Worm (Caenorhabditis elegans) whole organism, L2 larva: Measurements from ENCODE around the gene sem-5.

ENCODE experiments used
- C34F6.9 ChIP-seq: fragments of 150-350 bp; optimal IDR thresholded peaks from 2 replicates; lab custom pipeline; 2014; ENCODE audit warnings: missing biosample characterization, missing genetic modification characterization
- R02D3.7 ChIP-seq: fragments of 150-350 bp; optimal IDR thresholded peaks from 2 replicates; lab custom pipeline; 2014; ENCODE audit warnings: missing biosample characterization, missing genetic modification characterization
- Y55F3AM.14 ChIP-seq: fragments of 200-800 bp; sonication (Bioruptor generic); optimal IDR thresholded peaks from 2 replicates; lab custom pipeline; 2018; ENCODE audit warnings: mild to moderate bottlenecking, missing genetic modification characterization, missing compliant biosample characterization
- alr-1 ChIP-seq: fragments of 150-350 bp; optimal IDR thresholded peaks from 2 replicates; lab custom pipeline; 2014; ENCODE audit warnings: missing biosample characterization, missing genetic modification characterization
- aly-2 ChIP-seq: fragments of 150-350 bp; optimal IDR thresholded peaks from 2 replicates; lab custom pipeline; 2014; ENCODE audit warnings: missing biosample characterization, missing genetic modification characterization
- ama-1 ChIP-seq: fragments of 150-350 bp; optimal IDR thresholded peaks from 2 replicates; lab custom pipeline; 2018; ENCODE audit warnings: inconsistent platforms
- ceh-82 ChIP-seq: fragments of 150-350 bp; optimal IDR thresholded peaks from 2 replicates; lab custom pipeline; 2014; ENCODE audit warnings: missing biosample characterization, missing genetic modification characterization
- crh-2 ChIP-seq: sonication (generic microtip); optimal IDR thresholded peaks from 2 replicates; lab custom pipeline; 2017; ENCODE audit warnings: missing biosample characterization, missing genetic modification characterization
- egl-27 ChIP-seq: sonication (generic microtip); optimal IDR thresholded peaks from 3 replicates; lab custom pipeline; 2017; ENCODE audit warnings: missing biosample characterization, missing genetic modification reagents, missing genetic modification characterization
- fos-1 ChIP-seq: fragments of 150-350 bp; optimal IDR thresholded peaks from 2 replicates; lab custom pipeline; 2014; ENCODE audit warnings: missing biosample characterization, missing genetic modification characterization
- gmeb-1 ChIP-seq: fragments of 150-350 bp; optimal IDR thresholded peaks from 2 replicates; lab custom pipeline; 2014; ENCODE audit warnings: missing biosample characterization, missing genetic modification characterization
- lin-11 ChIP-seq: fragments of 150-350 bp; sonication (generic microtip); optimal IDR thresholded peaks from 2 replicates; lab custom pipeline; 2014; ENCODE audit warnings: missing biosample characterization, missing genetic modification characterization, inconsistent platforms, mixed read lengths
- lin-39 ChIP-seq: fragments of 150-350 bp; optimal IDR thresholded peaks from 2 replicates; lab custom pipeline; 2014; ENCODE audit warnings: missing biosample characterization, missing genetic modification reagents, missing genetic modification characterization
- mab-5 ChIP-seq: fragments of 150-350 bp; optimal IDR thresholded peaks from 2 replicates; lab custom pipeline; 2014; ENCODE audit warnings: missing biosample characterization, missing genetic modification characterization
- mbf-1 ChIP-seq: sonication (generic microtip); optimal IDR thresholded peaks from 2 replicates; lab custom pipeline; 2017; ENCODE audit warnings: missing biosample characterization, missing genetic modification characterization
- mdl-1 ChIP-seq, 2 experiments: fragments of 150-350 bp in 1 of 2; sonication (generic microtip) in 1 of 2; optimal IDR thresholded peaks; 2 replicates each; lab custom pipeline; 2017; ENCODE audit warnings: missing biosample characterization in 2 of 2, missing genetic modification characterization in 2 of 2
- nhr-11 ChIP-seq: fragments of 150-350 bp; optimal IDR thresholded peaks from 2 replicates; lab custom pipeline; 2014; ENCODE audit warnings: missing biosample characterization, missing genetic modification characterization
- nhr-129 ChIP-seq: fragments of 150-350 bp; optimal IDR thresholded peaks from 2 replicates; lab custom pipeline; 2014; ENCODE audit warnings: missing biosample characterization, missing genetic modification characterization
- nhr-23 ChIP-seq: fragments of 150-350 bp; optimal IDR thresholded peaks from 2 replicates; lab custom pipeline; 2014; ENCODE audit warnings: missing biosample characterization, missing genetic modification reagents, missing genetic modification characterization
- nhr-25 ChIP-seq: fragments of 150-350 bp; sonication (generic microtip); optimal IDR thresholded peaks from 3 replicates; lab custom pipeline; 2014; ENCODE audit warnings: missing biosample characterization, missing genetic modification characterization
- nhr-6 ChIP-seq: fragments of 150-350 bp; optimal IDR thresholded peaks from 2 replicates; lab custom pipeline; 2014; ENCODE audit warnings: missing biosample characterization, missing genetic modification characterization
- nhr-77 ChIP-seq: fragments of 150-350 bp; optimal IDR thresholded peaks from 2 replicates; lab custom pipeline; 2014; ENCODE audit warnings: missing biosample characterization, missing genetic modification characterization
- peb-1 ChIP-seq: fragments of 150-350 bp; optimal IDR thresholded peaks from 2 replicates; lab custom pipeline; 2014; ENCODE audit warnings: missing biosample characterization, missing genetic modification characterization
- sem-4 ChIP-seq: fragments of 150-350 bp; optimal IDR thresholded peaks from 2 replicates; lab custom pipeline; 2014; ENCODE audit warnings: missing biosample characterization, missing genetic modification reagents, missing genetic modification characterization
- sma-3 ChIP-seq: sonication (generic microtip); optimal IDR thresholded peaks from 2 replicates; lab custom pipeline; 2016; ENCODE audit warnings: missing genetic modification reagents, missing genetic modification characterization, missing compliant biosample characterization
- unc-62 ChIP-seq: fragments of 150-350 bp; optimal IDR thresholded peaks from 2 replicates; lab custom pipeline; 2014; ENCODE audit warnings: missing biosample characterization, missing genetic modification reagents, missing genetic modification characterization
- zag-1 ChIP-seq: fragments of 150-350 bp; optimal IDR thresholded peaks from 2 replicates; lab custom pipeline; 2014; ENCODE audit warnings: missing biosample characterization, missing genetic modification characterization
- ztf-11 ChIP-seq: sonication (generic microtip); optimal IDR thresholded peaks from 2 replicates; lab custom pipeline; 2017; ENCODE audit warnings: missing biosample characterization, missing genetic modification characterization
- ztf-4 ChIP-seq: fragments of 150-350 bp; optimal IDR thresholded peaks from 2 replicates; lab custom pipeline; 2014; ENCODE audit warnings: missing biosample characterization, missing genetic modification characterization

sem-5 gene

DNA sequence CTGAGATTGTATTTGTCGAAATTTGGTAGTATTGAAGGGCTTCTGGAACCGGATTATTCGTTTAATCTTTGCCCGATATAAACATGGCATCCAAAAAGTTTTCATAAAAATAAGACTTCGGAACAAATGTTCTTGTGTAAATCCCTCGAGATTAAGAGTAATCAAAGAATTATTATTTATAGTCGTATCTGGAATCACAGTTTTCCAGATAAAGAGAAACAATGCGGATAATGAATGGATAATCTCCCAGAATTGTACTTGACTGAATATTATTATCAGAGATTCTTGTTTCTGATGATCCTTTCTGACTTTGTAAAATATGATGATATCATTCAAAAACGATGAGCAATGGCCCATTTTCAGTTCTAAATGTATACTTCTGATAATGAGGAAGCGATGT is 40.4 kb downstream of the sem-5 start:
- no peak for TF ChIP-seq nhr-6 (tag; lab: Kevin White, UChicago)
- no peak for TF ChIP-seq nhr-23 (tag; lab: Kevin White, UChicago)
- TF ChIP-seq alr-1 (tag; lab: Kevin White, UChicago), result no peak
- no peak for TF ChIP-seq nhr-25 (tag; lab: Kevin White, UChicago)
- TF ChIP-seq crh-2 (tag; lab: Kevin White, UChicago), result no peak
- no peak for TF ChIP-seq R02D3.7 (tag; lab: Kevin White, UChicago)
- TF ChIP-seq fos-1 (tag; lab: Kevin White, UChicago), result no peak
- TF ChIP-seq ama-1 (lab: Kevin White, UChicago), result no peak
- TF ChIP-seq aly-2, result no peak
- TF ChIP-seq gmeb-1 (tag; lab: Kevin White, UChicago), result no peak
- TF ChIP-seq egl-27, result no peak
- TF ChIP-seq, all 48 proteins: peak for 0

DNA sequence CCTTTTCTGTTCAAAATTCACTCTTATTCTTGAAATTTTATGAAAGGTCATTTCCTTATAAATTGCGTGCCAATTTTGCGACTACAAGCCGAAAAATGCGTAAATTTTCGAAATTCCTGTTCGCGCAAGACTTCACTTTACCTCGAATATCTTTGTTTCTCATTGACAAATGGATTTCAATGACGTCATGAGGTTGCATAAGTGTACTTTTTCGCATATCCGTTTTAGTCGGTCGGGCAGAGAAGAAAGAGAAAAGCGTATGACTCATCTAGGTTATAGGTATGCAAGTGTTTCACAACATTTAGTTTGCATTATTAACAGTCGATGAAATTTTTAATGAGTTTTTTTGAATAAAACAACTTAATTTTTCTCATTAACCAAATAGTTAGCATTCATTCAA is 45.4 kb downstream of the sem-5 start:
- TF ChIP-seq C34F6.9 (tag; lab: Kevin White, UChicago) (peak; percentile 24), lin-39 (tag; lab: Kevin White, UChicago) (no peak), fos-1 (tag; lab: Kevin White, UChicago) (peak; percentile 38), unc-62 (GFP tag; lab: Kevin White, UChicago) (no peak), lin-11 (tag; lab: Kevin White, UChicago) (no peak)

DNA sequence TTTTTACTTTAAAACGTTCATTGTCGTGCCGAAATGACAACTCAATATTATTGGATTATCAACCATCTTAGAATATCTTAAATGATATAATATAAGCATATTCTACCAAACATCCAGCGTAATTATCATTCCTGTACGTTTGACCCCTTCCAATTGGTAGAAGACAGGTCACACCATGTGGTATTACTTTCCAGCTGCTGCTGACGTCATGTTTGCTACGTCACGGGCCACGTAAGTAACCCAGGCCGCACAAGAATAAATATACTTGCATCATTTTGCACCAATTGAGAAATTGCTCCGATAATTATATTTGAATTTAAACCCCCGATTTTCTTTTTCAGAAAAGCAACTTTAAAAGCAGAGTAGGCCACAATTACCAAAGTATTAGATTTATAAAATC is 45.9 kb downstream of the sem-5 start:
- TF ChIP-seq peb-1 (tag; lab: Kevin White, UChicago) (no peak), sem-4 (tag; lab: Kevin White, UChicago) (no peak), nhr-11 (tag; lab: Kevin White, UChicago) (no peak), lin-39 (tag; lab: Kevin White, UChicago) (no peak), nhr-129 (tag; lab: Kevin White, UChicago) (no peak), crh-2 (tag; lab: Kevin White, UChicago) (no peak), ztf-4 (tag; lab: Kevin White, UChicago) (no peak), nhr-25 (tag; lab: Kevin White, UChicago) (no peak)

DNA sequence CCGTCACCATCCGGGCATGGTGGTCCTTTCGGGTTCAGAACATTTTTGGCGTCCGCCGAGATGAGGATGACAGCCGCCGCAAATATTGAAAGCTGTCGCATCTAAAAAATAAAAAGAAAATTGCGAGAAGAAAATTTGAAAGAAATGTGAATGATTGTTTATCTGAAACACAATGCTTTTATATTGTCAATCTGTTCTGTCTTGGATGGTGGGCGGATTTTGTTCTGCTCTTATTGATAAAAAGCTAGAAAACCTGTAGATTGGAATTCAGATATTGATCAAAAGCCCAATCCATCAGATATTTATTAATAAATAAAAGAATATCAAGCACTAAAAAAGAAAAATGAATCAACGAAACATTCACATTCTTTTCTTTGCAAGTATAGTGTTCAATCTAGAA is 47.7 kb downstream of the sem-5 start, which contains the start of gene C39D10.7:
TSS of gene C39D10.7 (minus strand) at position 101 of the 400 bp plus-strand sequence.
- TF ChIP-seq Y55F3AM.14 (GFP tag; lab: Kevin White, UChicago) (no peak), ceh-82 (tag; lab: Kevin White, UChicago) (no peak), nhr-77 (tag; lab: Kevin White, UChicago) (no peak), R02D3.7 (tag; lab: Kevin White, UChicago) (no peak), crh-2 (tag; lab: Kevin White, UChicago) (no peak), egl-27 (no peak), mbf-1 (tag; lab: Kevin White, UChicago) (no peak), zag-1 (tag; lab: Kevin White, UChicago) (no peak), ztf-11 (tag; lab: Kevin White, UChicago) (no peak), sma-3 (GFP tag; lab: Kevin White, UChicago) (no peak), mdl-1 (tag; optimal IDR thresholded peaks at IDR 0.05; lab: Kevin White, UChicago) (no peak), mab-5 (tag; lab: Kevin White, UChicago) (no peak)
